Fruit fly (Drosophila melanogaster) whole organism, embryonic: ENCODE measurements around the gene CG10492.

Experiments
- Abd-B ChIP-seq: fragments of 200-800 bp; sonication (Bioruptor generic); optimal IDR thresholded peaks from 2 replicates; lab custom pipeline; 2018; ENCODE audit warnings: missing biosample characterization, mild to moderate bottlenecking, missing genetic modification characterization, moderate library complexity
- Adf1 ChIP-seq: fragments of 200-800 bp; sonication (Bioruptor generic); IDR thresholded peaks from 2 replicates; pipeline ENCODE4 v1.3.6; 2022; ENCODE audit warnings: missing biosample characterization, missing genetic modification characterization
- Asciz ChIP-seq: fragments of 200-800 bp; sonication (Bioruptor generic); optimal IDR thresholded peaks from 2 replicates; lab custom pipeline; 2017; ENCODE audit warnings: missing biosample characterization, mild to moderate bottlenecking, missing genetic modification characterization, missing genetic modification reagents
- CG10209 ChIP-seq: fragments of 200-800 bp; sonication (Bioruptor generic); optimal IDR thresholded peaks from 3 replicates; lab custom pipeline; 2017; ENCODE audit warnings: missing biosample characterization, mild to moderate bottlenecking, missing genetic modification characterization, missing genetic modification reagents
- CG10366 ChIP-seq: fragments of 200-800 bp; sonication (Bioruptor generic); IDR thresholded peaks from 2 replicates; pipeline ENCODE4 v1.3.6; 2022; ENCODE audit warnings: missing biosample characterization, missing genetic modification characterization
- CG10462 ChIP-seq: fragments of 200-800 bp; sonication (Bioruptor generic); optimal IDR thresholded peaks from 2 replicates; lab custom pipeline; 2016; ENCODE audit warnings: missing biosample characterization, missing genetic modification characterization
- CG10959 ChIP-seq: fragments of 200-800 bp; sonication (Bioruptor generic); IDR thresholded peaks from 2 replicates; pipeline ENCODE4 v1.3.6; 2022; ENCODE audit warnings: missing biosample characterization, missing genetic modification characterization
- CG11398 ChIP-seq: fragments of 200-800 bp; sonication (Bioruptor generic); optimal IDR thresholded peaks from 2 replicates; lab custom pipeline; 2016; ENCODE audit warnings: missing biosample characterization, missing genetic modification characterization
- CG12942 ChIP-seq: fragments of 200-800 bp; sonication (Bioruptor generic); optimal IDR thresholded peaks from 3 replicates; lab custom pipeline; 2016; ENCODE audit warnings: missing biosample characterization, missing genetic modification characterization
- CG13424 ChIP-seq: fragments of 200-800 bp; sonication (Bioruptor generic); optimal IDR thresholded peaks from 2 replicates; lab custom pipeline; 2019; ENCODE audit warnings: missing biosample characterization, mild to moderate bottlenecking, missing genetic modification characterization, moderate library complexity
- CG15011 ChIP-seq: fragments of 200-800 bp; sonication (Bioruptor generic); optimal IDR thresholded peaks from 3 replicates; lab custom pipeline; 2018; ENCODE audit warnings: missing biosample characterization, mild to moderate bottlenecking, missing genetic modification characterization
- CG15514 ChIP-seq: fragments of 200-800 bp; sonication (Bioruptor generic); optimal IDR thresholded peaks from 3 replicates; lab custom pipeline; 2017; ENCODE audit warnings: missing biosample characterization, missing genetic modification characterization, mild to moderate bottlenecking, moderate library complexity, missing genetic modification reagents
- CG18011 ChIP-seq: fragments of 200-800 bp; sonication (Bioruptor generic); optimal IDR thresholded peaks from 2 replicates; lab custom pipeline; 2017; ENCODE audit warnings: missing biosample characterization, missing genetic modification characterization, mild to moderate bottlenecking, moderate library complexity, missing genotype
- CG3163 ChIP-seq: fragments of 200-800 bp; sonication (Bioruptor generic); optimal IDR thresholded peaks from 3 replicates; lab custom pipeline; 2016; ENCODE audit warnings: missing biosample characterization, missing genetic modification characterization
- CG5180 ChIP-seq: fragments of 200-800 bp; sonication (Bioruptor generic); optimal IDR thresholded peaks from 3 replicates; lab custom pipeline; 2017; ENCODE audit warnings: missing biosample characterization, missing genetic modification characterization, mild to moderate bottlenecking, moderate library complexity, missing genetic modification reagents
- CG6854 ChIP-seq: fragments of 200-800 bp; sonication (Bioruptor generic); optimal IDR thresholded peaks from 3 replicates; lab custom pipeline; 2017; ENCODE audit warnings: missing biosample characterization, mild to moderate bottlenecking, missing genetic modification characterization
- CG7556 ChIP-seq: fragments of 200-800 bp; sonication (Bioruptor generic); optimal IDR thresholded peaks from 2 replicates; lab custom pipeline; 2017; ENCODE audit warnings: missing biosample characterization, mild to moderate bottlenecking, missing genetic modification characterization
- CG9215 ChIP-seq: fragments of 200-800 bp; sonication (Bioruptor generic); IDR thresholded peaks from 2 replicates; pipeline ENCODE4 v1.3.6; 2022; ENCODE audit warnings: missing biosample characterization, missing genetic modification characterization
- CG9437 ChIP-seq: fragments of 200-800 bp; sonication (Bioruptor generic); optimal IDR thresholded peaks from 2 replicates; lab custom pipeline; 2018; ENCODE audit warnings: missing biosample characterization, mild to moderate bottlenecking, missing genetic modification characterization
- CoRest ChIP-seq: fragments of 200-800 bp; sonication (Bioruptor generic); optimal IDR thresholded peaks from 3 replicates; lab custom pipeline; 2018; ENCODE audit warnings: missing biosample characterization, mild to moderate bottlenecking, missing genetic modification characterization, moderate library complexity
- Dek ChIP-seq: fragments of 200-800 bp; sonication (Bioruptor generic); optimal IDR thresholded peaks from 3 replicates; lab custom pipeline; 2019; ENCODE audit warnings: missing biosample characterization, mild to moderate bottlenecking, missing genetic modification characterization, moderate library complexity
- Doc2 ChIP-seq: fragments of 200-800 bp; sonication (Bioruptor generic); IDR thresholded peaks from 2 replicates; pipeline ENCODE4 v1.3.6; 2022; ENCODE audit warnings: missing biosample characterization, missing genetic modification characterization
- Ets65A ChIP-seq: fragments of 200-800 bp; sonication (Bioruptor generic); peaks from one replicate; lab custom pipeline; 2016; ENCODE audit warnings: missing biosample characterization, missing genetic modification characterization
- Fer1 ChIP-seq: fragments of 200-800 bp; sonication (Bioruptor generic); optimal IDR thresholded peaks from 2 replicates; lab custom pipeline; 2017; ENCODE audit warnings: missing biosample characterization, mild to moderate bottlenecking, missing genetic modification characterization
- HHEX ChIP-seq: fragments of 200-800 bp; sonication (Bioruptor generic); optimal IDR thresholded peaks from 3 replicates; lab custom pipeline; 2017; ENCODE audit warnings: missing biosample characterization, mild to moderate bottlenecking, missing genetic modification characterization, missing genetic modification reagents
- Meics ChIP-seq: fragments of 200-800 bp; sonication (Bioruptor generic); optimal IDR thresholded peaks from 2 replicates; lab custom pipeline; 2017; ENCODE audit warnings: missing biosample characterization, mild to moderate bottlenecking, missing genetic modification characterization
- Ptx1 ChIP-seq: fragments of 200-800 bp; sonication (Bioruptor generic); IDR thresholded peaks from 2 replicates; pipeline ENCODE4 v1.3.6; 2022; ENCODE audit warnings: missing biosample characterization, missing genetic modification characterization
- Sox100B ChIP-seq: fragments of 200-800 bp; sonication (Bioruptor generic); optimal IDR thresholded peaks from 3 replicates; lab custom pipeline; 2018; ENCODE audit warnings: missing biosample characterization, mild to moderate bottlenecking, missing genetic modification characterization
- Sox102F ChIP-seq: fragments of 200-800 bp; sonication (Bioruptor generic); optimal IDR thresholded peaks from 2 replicates; lab custom pipeline; 2018; ENCODE audit warnings: missing biosample characterization, mild to moderate bottlenecking, missing genetic modification characterization, moderate library complexity
- Usf ChIP-seq: fragments of 200-800 bp; sonication (Bioruptor generic); optimal IDR thresholded peaks from 2 replicates; lab custom pipeline; 2017; ENCODE audit warnings: missing genotype, missing biosample characterization, missing genetic modification characterization
- Xrp1 ChIP-seq: fragments of 200-800 bp; sonication (Bioruptor generic); IDR thresholded peaks from 2 replicates; pipeline ENCODE4 v1.3.6; 2022; ENCODE audit warnings: missing biosample characterization, missing genetic modification characterization
- abd-A ChIP-seq: fragments of 200-800 bp; sonication (Bioruptor generic); optimal IDR thresholded peaks from 3 replicates; lab custom pipeline; 2019; ENCODE audit warnings: missing biosample characterization, mild to moderate bottlenecking, missing genetic modification characterization, moderate library complexity
- ap ChIP-seq: fragments of 200-800 bp; sonication (Bioruptor generic); IDR thresholded peaks from 2 replicates; pipeline ENCODE4 v1.3.6; 2022; ENCODE audit warnings: missing biosample characterization, missing genetic modification characterization
- cas ChIP-seq: fragments of 200-800 bp; sonication (Bioruptor generic); IDR thresholded peaks from 2 replicates; pipeline ENCODE4 v1.3.6; 2022; ENCODE audit warnings: missing biosample characterization, missing genetic modification characterization
- crp ChIP-seq, 2 experiments: fragments of 200-800 bp; sonication (Bioruptor generic); optimal IDR thresholded peaks; 2 replicates in 1 of 2; 3 replicates in 1 of 2; lab custom pipeline; 2017; ENCODE audit warnings: missing biosample characterization in 2 of 2, missing genetic modification characterization in 2 of 2, mild to moderate bottlenecking in 1 of 2, moderate library complexity in 1 of 2
- danr ChIP-seq: fragments of 200-800 bp; sonication (Bioruptor generic); IDR thresholded peaks from 2 replicates; pipeline ENCODE4 v1.3.6; 2022; ENCODE audit warnings: missing biosample characterization, missing genetic modification characterization
- fd96Cb ChIP-seq: fragments of 200-800 bp; sonication (Bioruptor generic); optimal IDR thresholded peaks from 2 replicates; lab custom pipeline; 2018; ENCODE audit warnings: missing biosample characterization, mild to moderate bottlenecking, missing genetic modification characterization, moderate library complexity
- gem ChIP-seq: fragments of 200-800 bp; sonication (Bioruptor generic); optimal IDR thresholded peaks from 2 replicates; lab custom pipeline; 2019; ENCODE audit warnings: missing biosample characterization, mild to moderate bottlenecking, missing genetic modification characterization, moderate library complexity
- grau ChIP-seq: fragments of 200-800 bp; optimal IDR thresholded peaks from 3 replicates; lab custom pipeline; 2019; ENCODE audit warnings: missing biosample characterization, mild to moderate bottlenecking, missing genetic modification characterization, moderate library complexity
- ind ChIP-seq: fragments of 200-800 bp; sonication (Bioruptor generic); optimal IDR thresholded peaks from 3 replicates; lab custom pipeline; 2016; ENCODE audit warnings: missing biosample characterization, missing genetic modification characterization
- ken ChIP-seq: fragments of 200-800 bp; sonication (Bioruptor generic); IDR thresholded peaks from 3 replicates; pipeline ENCODE4 v1.3.6; 2022; ENCODE audit warnings: missing biosample characterization, missing genetic modification characterization
- maf-S ChIP-seq: fragments of 200-800 bp; sonication (Bioruptor generic); optimal IDR thresholded peaks from 2 replicates; lab custom pipeline; 2016; ENCODE audit warnings: missing biosample characterization, missing genetic modification characterization
- mam ChIP-seq: fragments of 200-800 bp; sonication (Bioruptor generic); optimal IDR thresholded peaks from 3 replicates; lab custom pipeline; 2016; ENCODE audit warnings: missing biosample characterization, missing genetic modification characterization
- nmo ChIP-seq: fragments of 200-800 bp; sonication (Bioruptor generic); optimal IDR thresholded peaks from 2 replicates; lab custom pipeline; 2018; ENCODE audit warnings: missing biosample characterization, mild to moderate bottlenecking, missing genetic modification characterization, moderate library complexity
- odd ChIP-seq: fragments of 200-800 bp; sonication (Bioruptor generic); optimal IDR thresholded peaks from 2 replicates; lab custom pipeline; 2017; ENCODE audit warnings: missing biosample characterization, mild to moderate bottlenecking, missing genetic modification characterization
- pzg ChIP-seq: fragments of 200-800 bp; sonication (Bioruptor generic); optimal IDR thresholded peaks from 3 replicates; lab custom pipeline; 2018; ENCODE audit warnings: missing biosample characterization, mild to moderate bottlenecking, missing genetic modification characterization, moderate library complexity
- sens ChIP-seq: fragments of 200-800 bp; sonication (Bioruptor generic); peaks from one replicate; lab custom pipeline; 2016; ENCODE audit warnings: missing biosample characterization, missing genetic modification characterization
- seq ChIP-seq: fragments of 200-800 bp; sonication (Bioruptor generic); IDR thresholded peaks from 2 replicates; pipeline ENCODE4 v1.3.6; 2022; ENCODE audit warnings: missing biosample characterization, missing genetic modification characterization
- sima ChIP-seq: fragments of 200-800 bp; sonication (Bioruptor generic); optimal IDR thresholded peaks from 2 replicates; lab custom pipeline; 2016; ENCODE audit warnings: missing biosample characterization, missing genetic modification characterization
- sisA ChIP-seq: fragments of 200-800 bp; sonication (Bioruptor generic); IDR thresholded peaks from 2 replicates; pipeline ENCODE4 v1.3.6; 2022; ENCODE audit warnings: missing biosample characterization, missing genetic modification characterization
- tio ChIP-seq: fragments of 200-800 bp; sonication (Bioruptor generic); optimal IDR thresholded peaks from 2 replicates; lab custom pipeline; 2017; ENCODE audit warnings: missing biosample characterization, missing genetic modification characterization, inconsistent platforms

CG10492 gene

dm6 chr2L:19019160-19019592 lies 34.7 kb upstream of the CG10492 start (continued):
- TF ChIP-seq crp (GFP tag; optimal IDR thresholded peaks at IDR 0.05; lab: Kevin White, UChicago) (no peak), pzg (GFP tag; lab: Kevin White, UChicago) (no peak), nmo (peak; percentile 15), CG11398 (no peak), CG10462 (no peak), Usf (GFP tag; lab: Kevin White, UChicago) (no peak), grau (peak; percentile 27), CG18011 (GFP tag; lab: Kevin White, UChicago) (no peak), ind (GFP tag; lab: Kevin White, UChicago) (peak; percentile 25), Asciz (GFP tag; lab: Kevin White, UChicago) (peak; percentile 5), sima (GFP tag; lab: Kevin White, UChicago) (no peak), CG10209 (GFP tag; lab: Kevin White, UChicago) (peak; percentile 25), Abd-B (GFP tag; lab: Kevin White, UChicago) (no peak), odd (GFP tag; lab: Kevin White, UChicago) (peak; percentile 43), Sox100B (GFP tag; lab: Kevin White, UChicago) (peak; percentile 62), abd-A (tag; lab: Kevin White, UChicago) (no peak), CG12942 (GFP tag; lab: Kevin White, UChicago) (no peak), CG10366 (no peak), sisA (GFP tag; lab: Robert Waterston, UW) (no peak), CG10959 (GFP tag; lab: Robert Waterston, UW) (no peak), cas (GFP tag; lab: Robert Waterston, UW) (no peak), fd96Cb (peak; percentile 15), mam (GFP tag; lab: Kevin White, UChicago) (peak; percentile 44), CG9437 (GFP tag; lab: Kevin White, UChicago) (peak; percentile 47), gem (tag; lab: Kevin White, UChicago) (peak; percentile 51), CG3163 (GFP tag; lab: Kevin White, UChicago) (no peak), maf-S (GFP tag; lab: Kevin White, UChicago) (no peak), CG15514 (GFP tag; lab: Kevin White, UChicago) (no peak), Ets65A (GFP tag; lab: Kevin White, UChicago) (peak; percentile 53), CG9215 (GFP tag; lab: Robert Waterston, UW) (peak; percentile 33; the same call in 1 of the 2 replicates), ken (no peak), Doc2 (GFP tag; lab: Robert Waterston, UW) (no peak), Sox102F (peak; percentile 5), seq (GFP tag; lab: Robert Waterston, UW) (peak; percentile 19; the same call in 1 of the 2 replicates), tio (GFP tag; lab: Kevin White, UChicago) (peak; percentile 47), ap (GFP tag; lab: Robert Waterston, UW) (no peak), danr (GFP tag; lab: Robert Waterston, UW) (no peak), CoRest (peak; percentile 61), CG6854 (GFP tag; lab: Kevin White, UChicago) (peak; percentile 29), HHEX (GFP tag; lab: Kevin White, UChicago) (peak; percentile 52), Fer1 (GFP tag; lab: Kevin White, UChicago) (peak; percentile 24), CG13424 (tag; lab: Kevin White, UChicago) (peak; percentile 43), CG5180 (GFP tag; lab: Kevin White, UChicago) (peak; percentile 10), CG7556 (GFP tag; lab: Kevin White, UChicago) (peak; percentile 81), Meics (GFP tag; lab: Kevin White, UChicago) (peak; percentile 73), CG15011 (GFP tag; lab: Kevin White, UChicago) (peak; percentile 10), Ptx1 (GFP tag; lab: Robert Waterston, UW) (peak; percentile 44; the same call in 1 of the 2 replicates), sens (GFP tag; lab: Kevin White, UChicago) (peak; percentile 84), Xrp1 (GFP tag; lab: Robert Waterston, UW) (no peak), Adf1 (GFP tag; lab: Robert Waterston, UW) (no peak), Dek (tag; lab: Kevin White, UChicago) (no peak)
